Worm (Caenorhabditis elegans): ENCODE data around the gene nhr-20.

nhr-20 gene

DNA sequence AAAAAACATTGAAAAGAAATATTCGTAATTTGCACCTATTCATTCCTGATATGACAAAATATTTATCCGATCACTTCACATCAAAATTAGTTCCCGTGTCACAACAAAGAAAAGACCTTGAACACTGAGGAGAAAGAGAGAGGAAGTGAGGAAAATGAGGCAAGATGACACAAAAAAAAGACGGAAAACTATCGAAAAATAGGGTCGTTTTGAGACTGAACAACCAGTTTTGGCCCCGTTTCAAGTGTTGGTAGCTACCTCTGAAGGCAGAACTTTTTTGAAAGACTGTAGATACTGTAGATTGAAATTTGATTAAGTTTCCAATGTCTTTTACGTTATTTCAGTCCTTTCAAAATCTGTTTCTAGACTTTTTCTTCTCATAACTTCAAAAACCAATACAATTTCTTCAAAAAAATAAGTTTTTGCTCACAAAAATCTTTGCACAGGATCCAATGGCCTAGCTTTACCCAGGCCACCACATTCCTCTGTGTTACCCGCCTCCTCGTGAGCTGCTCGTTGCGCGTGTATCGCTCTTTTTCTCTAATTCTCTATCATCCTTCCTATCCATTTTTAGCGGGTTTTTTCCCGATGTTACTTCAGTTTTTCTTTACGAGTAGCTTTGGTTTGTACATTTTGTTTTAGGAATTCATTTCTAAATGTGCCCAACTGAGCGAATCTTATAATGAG lies 36.6 kb downstream of the nhr-20 start (continued):
- TF ChIP-seq ZK546.5 (tag; optimal IDR thresholded peaks at IDR 0.05) (no peak), nhr-25 (tag; optimal IDR thresholded peaks at IDR 0.05) (no peak), blmp-1 (tag; optimal IDR thresholded peaks at IDR 0.05; ENCODE audit: insufficient read depth) (no peak), nhr-23 (tag; optimal IDR thresholded peaks at IDR 0.05) (no peak)

DNA sequence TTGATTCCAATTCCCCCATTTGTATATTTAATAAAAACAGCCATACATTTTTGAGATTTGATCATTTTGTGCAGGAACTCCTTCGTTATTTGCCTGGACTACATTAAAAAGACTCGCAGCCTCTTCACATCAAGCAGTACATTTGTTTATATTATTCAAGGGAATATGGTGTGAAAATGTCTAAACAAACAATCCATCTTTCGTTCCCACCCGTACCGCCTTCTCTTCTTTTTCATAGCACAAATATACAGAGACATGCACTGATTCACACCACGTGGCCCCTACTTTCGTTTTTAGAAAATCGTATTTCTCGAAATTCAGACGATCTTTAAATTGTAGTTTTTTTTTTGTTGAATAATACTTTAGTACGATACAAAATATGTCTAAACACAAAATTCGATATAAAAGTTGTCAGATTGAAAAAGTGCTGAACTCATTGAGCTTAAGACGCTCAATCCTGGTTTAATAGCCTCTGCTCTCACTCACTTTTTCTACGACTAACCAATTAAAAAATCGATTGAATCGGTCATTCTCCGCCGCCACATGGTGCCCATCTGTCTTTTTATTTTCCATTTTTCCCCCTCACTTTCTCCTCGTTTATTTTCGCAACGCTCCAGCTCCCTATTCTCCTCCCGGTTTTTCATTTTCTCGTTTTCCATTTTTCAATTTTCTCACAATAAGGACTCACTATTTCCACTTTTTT lies 37.6 kb downstream of the nhr-20 start:
- TF ChIP-seq zag-1 (tag; optimal IDR thresholded peaks at IDR 0.05) (peak; percentile 10), blmp-1 (tag; optimal IDR thresholded peaks at IDR 0.05; ENCODE audit: insufficient read depth) (no peak), ama-1 (optimal IDR thresholded peaks at IDR 0.05) (peak; percentile 91), unc-55 (GFP tag; optimal IDR thresholded peaks at IDR 0.05) (peak; percentile 31), sma-9 (GFP tag; optimal IDR thresholded peaks at IDR 0.05) (peak; percentile 40), sma-9 (tag; optimal IDR thresholded peaks at IDR 0.05) (no peak), gmeb-1 (tag; optimal IDR thresholded peaks at IDR 0.05) (peak; percentile 50), mbf-1 (tag; optimal IDR thresholded peaks at IDR 0.05) (no peak), lin-13 (GFP tag; optimal IDR thresholded peaks at IDR 0.05) (peak; percentile 68), lsy-2 (tag; optimal IDR thresholded peaks at IDR 0.05) (peak; percentile 44 to 70), nhr-25 (tag; optimal IDR thresholded peaks at IDR 0.05) (peak; percentile 38), ztf-4 (tag; optimal IDR thresholded peaks at IDR 0.05) (peak; percentile 88), F13H6.1 (tag; optimal IDR thresholded peaks at IDR 0.05) (peak; percentile 21), elt-3 (tag; optimal IDR thresholded peaks at IDR 0.05) (no peak), mab-5 (tag; optimal IDR thresholded peaks at IDR 0.05) (no peak), crh-2 (tag; optimal IDR thresholded peaks at IDR 0.05) (peak; percentile 72), fos-1 (tag; optimal IDR thresholded peaks at IDR 0.05) (peak; percentile 5), sma-3 (GFP tag; optimal IDR thresholded peaks at IDR 0.05) (peak; percentile 30), Y55F3AM.14 (GFP tag; optimal IDR thresholded peaks at IDR 0.05) (peak; percentile 38), nhr-77 (tag; optimal IDR thresholded peaks at IDR 0.05) (no peak), nhr-129 (tag; optimal IDR thresholded peaks at IDR 0.05) (peak; percentile 56), nhr-6 (tag; optimal IDR thresholded peaks at IDR 0.05) (peak; percentile 28), nhr-21 (tag; optimal IDR thresholded peaks at IDR 0.05) (peak; percentile 82)

DNA sequence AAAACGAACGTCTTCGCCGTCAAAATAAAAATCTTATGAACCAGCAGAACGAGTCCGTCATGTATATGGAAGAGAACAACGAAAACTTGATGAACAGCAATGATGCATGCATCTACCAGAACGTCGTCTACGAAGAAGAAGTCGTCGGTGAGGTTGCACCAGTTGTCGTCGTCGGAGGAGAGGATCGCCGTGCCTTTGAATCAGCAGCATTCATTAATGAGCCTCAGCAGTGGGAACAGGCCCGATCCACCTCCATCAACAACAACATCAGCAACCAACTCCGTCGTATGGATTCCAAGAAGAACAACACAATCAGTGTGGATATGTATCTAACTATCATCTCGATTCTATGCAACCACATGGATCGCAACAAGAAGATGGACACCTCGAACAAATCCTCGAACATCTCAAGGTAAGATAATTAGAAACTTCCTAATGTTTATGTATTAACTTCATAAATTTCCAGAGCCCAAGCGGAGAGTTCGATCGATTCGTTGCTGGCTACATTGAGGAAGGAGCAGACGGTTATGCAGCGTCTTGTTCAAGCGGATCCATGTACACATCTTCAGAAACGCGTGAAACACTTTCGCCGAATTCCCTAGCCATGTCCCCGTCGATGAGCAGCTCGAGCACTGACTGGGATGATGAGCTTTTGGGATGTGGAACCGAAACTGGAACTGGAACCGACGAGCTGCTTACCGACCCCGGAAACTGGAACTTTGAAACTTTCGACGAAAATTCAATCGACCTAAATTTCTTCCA lies 38.5 kb downstream of the nhr-20 start:
- peak; percentile 19 for TF ChIP-seq lin-13 (GFP tag; optimal IDR thresholded peaks at IDR 0.05)
- no peak for TF ChIP-seq mab-5 (tag; optimal IDR thresholded peaks at IDR 0.05)

DNA sequence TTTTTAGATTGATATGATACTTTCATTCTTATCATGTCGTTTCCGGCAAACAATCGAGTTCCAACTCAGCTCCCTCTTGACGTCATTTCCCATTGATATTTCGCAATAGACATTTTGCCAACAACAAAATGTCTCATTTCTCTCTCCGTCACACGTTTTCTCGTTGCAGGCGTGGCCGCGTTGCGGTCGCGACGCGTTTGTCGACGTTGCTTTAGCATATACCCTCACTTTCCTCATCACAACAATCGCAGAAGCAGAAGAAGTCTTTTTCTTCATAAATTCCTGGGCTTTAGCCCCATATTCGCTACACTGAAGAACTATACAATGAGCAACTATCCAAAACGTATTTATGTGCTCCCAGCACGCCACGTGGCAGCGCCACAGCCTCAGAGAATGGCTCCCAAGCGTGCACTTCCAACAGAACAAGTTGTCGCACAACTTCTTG lies 39.3 kb downstream of the nhr-20 start, which contains the start of gene xbp-1:
TSS of gene xbp-1 (plus strand) at position 151 of the 445 bp plus-strand sequence.
- TF ChIP-seq skn-1 (tag; optimal IDR thresholded peaks at IDR 0.05) (peak; percentile 85), unc-55 (GFP tag; optimal IDR thresholded peaks at IDR 0.05) (peak; percentile 96), ceh-82 (tag; optimal IDR thresholded peaks at IDR 0.05) (no peak), R02D3.7 (tag; optimal IDR thresholded peaks at IDR 0.05) (no peak), ztf-1 (GFP tag; conservative IDR thresholded peaks at IDR 0.05) (no peak), gmeb-1 (tag; optimal IDR thresholded peaks at IDR 0.05) (peak; percentile 67), mbf-1 (tag; optimal IDR thresholded peaks at IDR 0.05) (no peak), dmd-4 (tag; optimal IDR thresholded peaks at IDR 0.05) (no peak), ztf-11 (tag; optimal IDR thresholded peaks at IDR 0.05) (no peak), alr-1 (tag; optimal IDR thresholded peaks at IDR 0.05) (peak; percentile 31), mdl-1 (tag; optimal IDR thresholded peaks at IDR 0.05) (peak; percentile 31 to 72), sma-3 (GFP tag; optimal IDR thresholded peaks at IDR 0.05) (peak; percentile 78), aly-2 (tag; optimal IDR thresholded peaks at IDR 0.05) (no peak), nhr-21 (tag; optimal IDR thresholded peaks at IDR 0.05) (peak; percentile 89), unc-62 (GFP tag; optimal IDR thresholded peaks at IDR 0.05) (no peak), ZK546.5 (tag; optimal IDR thresholded peaks at IDR 0.05) (no peak), nhr-129 (tag; optimal IDR thresholded peaks at IDR 0.05) (peak; percentile 97), F13H6.1 (tag; optimal IDR thresholded peaks at IDR 0.05) (peak; percentile 89), lin-13 (GFP tag; optimal IDR thresholded peaks at IDR 0.05) (peak; percentile 85), mab-5 (tag; optimal IDR thresholded peaks at IDR 0.05) (peak; percentile 55), egl-27 (tag; optimal IDR thresholded peaks at IDR 0.05) (peak; percentile 87), Y55F3AM.14 (GFP tag; optimal IDR thresholded peaks at IDR 0.05) (peak; percentile 81), nhr-12 (tag; optimal IDR thresholded peaks at IDR 0.05) (no peak), ceh-16 (tag; optimal IDR thresholded peaks at IDR 0.05) (no peak), elt-1 (tag; optimal IDR thresholded peaks at IDR 0.05) (no peak), nhr-11 (tag; optimal IDR thresholded peaks at IDR 0.05) (no peak), sma-9 (GFP tag; optimal IDR thresholded peaks at IDR 0.05) (peak; percentile 91), sma-9 (tag; optimal IDR thresholded peaks at IDR 0.05) (no peak), sem-4 (tag; optimal IDR thresholded peaks at IDR 0.05) (peak; percentile 80), nhr-23 (tag; optimal IDR thresholded peaks at IDR 0.05) (no peak), blmp-1 (tag; optimal IDR thresholded peaks at IDR 0.05; ENCODE audit: insufficient read depth) (peak; percentile 64), nhr-25 (tag; optimal IDR thresholded peaks at IDR 0.05) (peak; percentile 81), elt-3 (tag; optimal IDR thresholded peaks at IDR 0.05) (no peak), ama-1 (optimal IDR thresholded peaks at IDR 0.05) (peak; percentile 92), nhr-77 (tag; optimal IDR thresholded peaks at IDR 0.05) (no peak)
